Worm (Caenorhabditis elegans) whole organism, L4/young adult: ENCODE data around the gene ttr-57.
"Not testable (repeated sequence)": the region's sequence is repeated elsewhere in the genome, so short reads cannot be mapped to it uniquely, and the experiment has no call there.

ENCODE experiments used
- W03F9.2 ChIP-seq: fragments of 150-350 bp; optimal IDR thresholded peaks from 2 replicates; lab custom pipeline; 2014; ENCODE audit warnings: missing biosample characterization, missing genetic modification characterization
- dao-5 ChIP-seq: sonication (generic microtip); optimal IDR thresholded peaks from 2 replicates; lab custom pipeline; 2016; ENCODE audit warnings: missing genotype, missing genetic modification characterization, moderate library complexity, missing compliant biosample characterization
- him-1 ChIP-seq: sonication (generic microtip); optimal IDR thresholded peaks from 2 replicates; lab custom pipeline; 2016; ENCODE audit warnings: missing genotype, missing genetic modification reagents, missing genetic modification characterization, missing compliant biosample characterization

Gene ttr-57

DNA sequence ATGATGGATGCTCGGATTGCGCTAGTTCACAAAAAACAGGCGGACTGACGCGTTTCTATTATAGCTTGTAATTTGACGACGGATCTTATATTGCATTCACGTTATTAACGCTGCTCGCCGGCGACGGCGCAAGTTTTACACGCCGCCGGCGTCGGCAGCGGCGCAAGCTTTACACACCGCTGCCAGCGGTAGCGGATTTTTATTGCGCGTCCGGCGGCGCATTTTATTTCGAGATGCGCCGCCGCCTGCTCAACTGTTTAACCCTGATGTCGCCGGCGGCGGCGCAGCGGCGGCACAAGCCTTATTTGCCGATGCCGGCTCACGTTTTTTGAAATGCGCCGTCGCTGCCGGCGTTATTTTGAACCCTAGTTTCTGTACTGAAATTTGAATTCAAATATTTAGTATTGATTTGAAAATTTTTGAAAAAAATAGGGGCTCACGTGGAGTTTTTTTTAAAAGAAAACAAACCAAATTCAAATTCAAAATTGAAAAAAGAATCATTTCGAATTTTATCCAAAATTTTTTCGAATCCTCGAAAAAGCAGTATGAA lies at the start of gene ttr-57:
ttr-57 (plus strand) TSS at position 500 of the 550 bp plus-strand sequence.
- TF ChIP-seq dao-5 (tag; lab: Kevin White, UChicago) (no peak), him-1 (tag; lab: Kevin White, UChicago) (no peak), W03F9.2 (no peak)

DNA sequence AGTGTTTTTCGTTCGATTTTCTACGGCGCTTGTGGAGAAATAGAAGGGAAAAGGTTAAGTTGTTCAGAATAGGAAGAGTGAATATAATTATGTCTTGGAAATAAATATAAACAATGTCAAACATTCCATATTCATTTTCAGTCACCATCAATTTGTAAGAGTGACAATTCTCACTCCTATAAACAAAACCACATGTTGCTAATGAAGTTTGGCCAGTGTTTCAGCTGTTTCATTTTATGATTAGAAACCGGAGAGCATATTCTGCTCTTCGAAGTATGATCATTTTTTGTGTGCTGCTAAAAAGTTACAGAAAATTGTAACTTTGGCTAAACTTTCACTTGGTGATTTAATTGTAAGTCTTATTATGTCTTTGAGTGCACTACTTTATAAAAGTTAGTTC lies 49.8 kb upstream of the ttr-57 start, which contains the start of gene Y38H6C.21:
Y38H6C.21 (minus strand) TSS at position 148 of the 400 bp plus-strand sequence.
- TF ChIP-seq W03F9.2 (no peak), him-1 (tag; lab: Kevin White, UChicago) (no peak), dao-5 (tag; lab: Kevin White, UChicago) (no peak)

DNA sequence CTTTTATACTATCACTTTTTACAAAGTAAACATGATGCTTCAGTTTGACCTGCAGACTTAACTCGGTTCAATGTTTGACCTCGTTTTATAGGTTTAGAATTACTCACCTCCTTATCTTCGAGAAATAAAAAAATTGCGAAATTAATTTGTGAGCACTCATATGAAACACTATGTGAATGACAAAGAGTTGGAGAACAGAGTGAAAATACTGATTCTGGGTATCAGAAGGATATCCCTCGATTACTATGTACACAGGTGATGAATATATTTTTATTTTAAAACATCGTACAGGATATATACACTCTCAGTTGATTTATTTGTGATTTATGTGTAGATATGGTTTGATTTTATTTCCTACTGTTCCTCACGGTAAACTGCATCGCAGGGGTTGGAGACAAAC lies 48.6 kb upstream of the ttr-57 start, which contains the start of gene Y38H6C.23:
Y38H6C.23 (minus strand) TSS at position 101 of the 400 bp plus-strand sequence.
- TF ChIP-seq him-1 (tag; lab: Kevin White, UChicago) (no peak), dao-5 (tag; lab: Kevin White, UChicago) (no peak), W03F9.2 (no peak)

DNA sequence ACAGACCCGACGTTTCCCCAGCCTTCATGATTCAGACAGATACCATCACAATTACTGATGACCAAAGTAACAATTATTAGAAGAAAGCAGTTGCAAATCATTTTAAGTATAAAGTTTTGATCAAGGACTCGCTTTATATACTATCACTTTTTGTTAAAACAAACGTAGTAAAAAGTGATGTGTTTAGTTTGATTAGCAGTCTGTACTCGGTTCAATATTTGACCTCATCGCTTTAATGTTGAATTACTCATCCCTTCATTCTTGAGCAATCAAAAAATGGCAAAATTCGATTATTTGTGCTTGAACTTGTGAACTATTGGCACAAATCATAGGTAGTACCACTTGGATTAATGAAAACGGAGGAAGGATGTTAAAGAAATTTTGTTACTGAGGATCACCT lies 46.6 kb upstream of the ttr-57 start, which contains the start of gene abf-4:
abf-4 (minus strand) TSS at position 101 of the 400 bp plus-strand sequence.
- TF ChIP-seq W03F9.2 (no peak), dao-5 (tag; lab: Kevin White, UChicago) (no peak), him-1 (tag; lab: Kevin White, UChicago) (no peak)

DNA sequence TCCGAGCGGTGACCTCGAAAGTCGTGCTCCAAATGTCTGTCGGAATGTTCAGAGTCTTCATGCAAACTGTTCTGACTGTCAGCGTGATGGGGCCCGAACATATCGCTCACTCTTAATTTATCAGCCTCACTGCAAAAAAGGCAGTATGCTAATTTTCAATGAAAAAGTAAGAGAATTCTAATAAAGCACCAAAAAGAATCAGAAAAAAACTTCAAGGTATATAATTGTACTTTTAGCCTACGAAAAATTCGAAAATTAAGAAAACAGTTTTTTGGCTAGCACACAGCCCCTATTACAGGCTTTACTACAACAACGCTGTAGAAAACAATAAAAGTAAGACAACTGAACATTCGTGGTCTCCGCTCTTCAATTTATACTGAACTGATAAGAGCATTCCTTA lies 43.1 kb upstream of the ttr-57 start, which contains the start of gene F26F2.1:
F26F2.1 (minus strand) TSS at position 101 of the 400 bp plus-strand sequence.
- TF ChIP-seq him-1 (tag; lab: Kevin White, UChicago) (no peak), dao-5 (tag; lab: Kevin White, UChicago) (no peak), W03F9.2 (no peak)

DNA sequence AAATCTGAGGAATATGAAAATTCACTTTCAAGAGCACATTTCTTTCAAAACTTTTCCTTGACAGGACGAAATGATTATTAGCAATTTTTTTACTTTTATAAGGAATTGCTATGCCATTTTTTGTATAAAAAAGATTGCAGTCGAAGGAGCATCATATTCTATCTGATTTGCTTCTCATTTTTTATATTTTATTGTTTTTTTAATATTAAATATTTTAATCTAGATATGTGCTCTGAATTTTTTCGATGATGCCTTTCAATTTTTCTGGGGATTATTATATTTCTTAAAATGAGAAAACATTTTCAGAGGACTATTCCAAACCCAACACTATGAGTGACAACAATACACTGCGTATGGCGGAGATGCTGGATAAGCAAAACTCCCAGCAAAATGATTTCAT lies 40.9 kb upstream of the ttr-57 start, which contains the start of gene F26F2.13:
F26F2.13 (plus strand) TSS at position 301 of the 400 bp plus-strand sequence.
- not testable (repeated sequence) for TF ChIP-seq dao-5 (tag; lab: Kevin White, UChicago); W03F9.2; him-1 (tag; lab: Kevin White, UChicago)

DNA sequence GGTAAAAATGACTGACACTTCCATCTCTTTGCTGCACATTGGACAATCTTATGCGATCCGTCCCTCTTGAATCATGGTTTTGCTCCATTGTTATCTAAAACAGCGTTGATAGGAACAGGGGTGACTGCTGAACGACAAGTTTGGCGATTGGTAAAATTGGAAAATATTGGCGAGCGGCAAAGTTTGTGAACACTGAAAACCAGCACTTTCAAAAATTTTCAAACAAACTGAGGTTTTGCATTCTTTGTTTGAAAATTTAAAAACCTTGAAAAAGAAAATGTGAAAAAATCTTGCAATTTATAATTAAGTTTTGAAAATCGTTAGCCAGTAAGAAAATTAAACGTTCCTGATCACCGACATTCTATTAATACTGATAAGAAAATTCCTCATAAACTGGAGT lies 38.5 kb upstream of the ttr-57 start, which contains the start of gene F26F2.3:
F26F2.3 (minus strand) TSS at position 101 of the 400 bp plus-strand sequence.
- TF ChIP-seq him-1 (tag; lab: Kevin White, UChicago), result no peak
- TF ChIP-seq W03F9.2, result no peak
- TF ChIP-seq dao-5 (tag; lab: Kevin White, UChicago), result no peak

DNA sequence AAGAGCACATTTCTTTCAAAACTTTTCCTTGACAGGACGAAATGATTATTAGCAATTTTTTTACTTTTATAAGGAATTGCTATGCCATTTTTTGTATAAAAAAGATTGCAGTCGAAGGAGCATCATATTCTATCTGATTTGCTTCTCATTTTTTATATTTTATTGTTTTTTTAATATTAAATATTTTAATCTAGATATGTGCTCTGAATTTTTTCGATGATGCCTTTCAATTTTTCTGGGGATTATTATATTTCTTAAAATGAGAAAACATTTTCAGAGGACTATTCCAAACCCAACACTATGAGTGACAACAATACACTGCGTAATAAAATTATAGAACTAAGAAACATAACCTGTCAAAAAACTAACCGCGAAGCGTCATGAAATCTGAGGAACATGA lies 35.9 kb upstream of the ttr-57 start, which contains the start of gene F26F2.4:
F26F2.4 (plus strand) TSS at position 301 of the 400 bp plus-strand sequence.
- TF ChIP-seq him-1 (tag; lab: Kevin White, UChicago); W03F9.2; dao-5 (tag; lab: Kevin White, UChicago): not testable (repeated sequence)

DNA sequence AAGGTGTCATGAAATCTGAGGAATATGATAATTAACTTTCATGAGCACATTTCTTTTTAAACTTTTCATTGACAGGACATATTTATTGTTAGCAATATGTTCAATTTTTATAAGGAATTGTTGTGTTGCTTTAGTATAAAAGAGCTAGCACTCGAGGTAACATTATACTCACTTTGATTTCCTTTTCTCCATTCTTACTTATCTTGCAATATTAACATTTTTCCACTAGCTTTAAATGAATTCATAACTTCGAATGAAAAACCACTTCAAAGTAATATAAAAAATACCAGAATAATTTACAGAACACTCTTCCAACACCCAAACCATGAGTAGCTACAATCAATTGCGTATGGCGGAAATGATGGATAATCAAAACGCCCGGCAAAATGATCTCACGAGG lies 31.5 kb upstream of the ttr-57 start, which contains the start of gene F26F2.5:
F26F2.5 (plus strand) TSS at position 301 of the 400 bp plus-strand sequence.
- TF ChIP-seq him-1 (tag; lab: Kevin White, UChicago), result no peak
- TF ChIP-seq dao-5 (tag; lab: Kevin White, UChicago), result no peak

DNA sequence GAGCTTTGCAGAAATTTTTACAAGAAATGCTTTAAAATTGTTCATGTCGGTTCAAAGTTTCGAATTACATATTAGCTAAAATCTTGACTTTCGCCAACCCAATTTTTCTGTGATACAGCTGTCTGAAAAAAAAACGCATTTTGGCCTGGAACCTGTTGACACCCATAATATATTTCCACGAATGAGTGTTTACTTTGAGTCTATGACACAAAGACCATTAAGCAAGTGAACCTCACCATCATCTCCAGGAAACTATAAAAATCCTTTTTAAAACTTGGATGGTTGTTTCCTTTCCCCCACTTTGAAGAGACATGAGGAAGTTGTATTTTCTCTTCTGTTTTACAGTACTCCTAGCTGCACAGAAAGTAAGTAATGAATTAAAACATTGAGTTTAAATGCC lies 30.6 kb upstream of the ttr-57 start, which contains the start of gene clec-263:
clec-263 (plus strand) TSS at position 301 of the 400 bp plus-strand sequence.
- TF ChIP-seq dao-5 (tag; lab: Kevin White, UChicago) (no peak), W03F9.2 (no peak), him-1 (tag; lab: Kevin White, UChicago) (no peak)

DNA sequence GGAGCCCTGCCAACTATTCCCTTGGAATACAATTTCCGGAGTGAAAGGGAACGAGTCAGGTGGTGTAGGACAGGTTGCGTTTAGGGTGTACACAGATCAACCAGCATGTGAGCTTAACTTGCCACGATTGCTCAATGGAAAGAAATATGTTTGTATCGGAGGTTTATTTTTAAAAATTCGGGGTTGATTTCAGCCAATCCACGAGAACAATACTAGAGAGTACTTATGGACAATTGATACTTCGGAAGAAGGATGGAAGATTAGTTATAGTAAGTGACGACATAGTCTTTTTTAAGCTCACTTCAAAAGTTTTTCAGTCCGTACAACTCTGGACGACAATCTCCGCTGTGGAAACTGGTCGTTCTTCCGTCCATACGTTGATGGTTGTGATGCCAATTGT lies 30.0 kb upstream of the ttr-57 start:
- no peak for TF ChIP-seq dao-5 (tag; lab: Kevin White, UChicago)
- TF ChIP-seq him-1 (tag; lab: Kevin White, UChicago), result no peak
- TF ChIP-seq W03F9.2, result no peak

DNA sequence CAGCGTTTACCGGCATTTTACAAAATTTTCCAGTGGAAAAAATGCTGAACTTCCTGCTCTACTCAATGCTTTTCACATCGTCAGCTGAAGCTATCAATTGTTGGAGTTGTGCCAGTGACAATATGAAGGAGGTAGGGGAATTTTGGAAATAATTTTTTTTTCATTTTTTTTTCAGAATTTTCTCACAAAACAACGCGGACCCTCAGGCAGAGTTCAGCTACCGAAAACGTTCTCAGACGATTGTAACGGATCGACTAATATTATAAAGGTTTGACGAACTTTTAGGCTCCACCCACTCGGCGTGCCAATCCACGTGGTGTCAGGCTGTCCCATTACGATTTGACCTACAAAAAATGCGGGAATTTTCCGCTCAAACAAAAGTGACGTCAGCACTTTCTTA lies 25.4 kb upstream of the ttr-57 start, which contains the start of gene F26F2.8:
F26F2.8 (plus strand) TSS at position 13 of the 400 bp plus-strand sequence.
- TF ChIP-seq W03F9.2 (no peak), dao-5 (tag; lab: Kevin White, UChicago) (no peak), him-1 (tag; lab: Kevin White, UChicago) (no peak)

DNA sequence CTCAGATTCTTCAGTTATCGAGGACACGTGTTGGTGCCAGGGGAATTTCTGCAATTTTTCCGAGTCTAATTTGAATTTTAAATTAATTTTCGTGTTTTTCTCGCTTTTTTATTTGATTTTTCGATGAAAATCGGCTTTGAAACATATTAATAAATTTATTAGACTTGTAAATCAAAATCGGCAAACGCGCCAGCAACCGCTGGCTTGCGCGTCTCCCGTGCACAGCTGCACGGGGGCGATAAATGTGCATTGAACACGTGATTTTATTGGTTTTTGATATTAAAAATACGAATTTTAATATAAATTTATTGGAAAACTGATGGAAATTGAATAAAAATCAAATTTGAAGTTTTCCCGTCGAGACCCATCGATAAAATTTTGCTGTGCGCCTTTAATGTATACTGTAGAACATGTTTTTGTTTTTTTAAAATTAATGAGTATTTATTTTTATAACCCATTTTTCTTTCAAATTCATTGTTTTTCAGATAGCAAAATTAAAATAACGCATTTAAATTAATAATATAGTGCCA lies 24.3 kb upstream of the ttr-57 start, which contains the start of gene F26F2.7:
F26F2.7 (plus strand) TSS at position 480 of the 530 bp plus-strand sequence.
- TF ChIP-seq dao-5 (tag; lab: Kevin White, UChicago) (no peak), him-1 (tag; lab: Kevin White, UChicago) (peak; percentile 1), W03F9.2 (peak; percentile 95)

DNA sequence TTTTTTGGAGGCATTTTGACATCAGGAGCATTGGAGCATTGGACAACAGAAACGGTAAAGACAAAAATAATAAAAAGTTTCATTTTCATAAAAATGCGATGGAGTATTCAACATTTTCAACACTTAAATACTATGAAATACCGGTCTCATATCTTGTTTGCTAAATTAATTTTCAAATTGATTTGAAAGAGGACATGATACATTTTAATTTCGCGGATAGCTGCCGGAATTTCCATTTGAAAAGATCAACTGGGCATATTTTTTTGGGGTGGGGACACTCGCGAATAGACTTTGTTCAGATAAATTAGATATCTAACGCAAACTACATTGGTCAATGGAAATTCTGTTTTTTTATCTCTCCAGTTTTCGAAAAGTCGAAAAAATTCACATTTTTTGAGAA lies 10.2 kb upstream of the ttr-57 start, which contains the start of gene F26F2.10:
F26F2.10 (minus strand) TSS at position 101 of the 400 bp plus-strand sequence.
- TF ChIP-seq him-1 (tag; lab: Kevin White, UChicago) (no peak), dao-5 (tag; lab: Kevin White, UChicago) (no peak), W03F9.2 (no peak)
